Fruit fly (Drosophila melanogaster): Measurements from ENCODE around the gene Cpr64Ac.
A peak's percentile ranks its signal among the peaks of the same experiment; 100 is the strongest.

The Cpr64Ac gene

dm6 chr3L:4239442-4240322 is 27.0 kb upstream of the Cpr64Ac start, which contains the start of gene Sqor (continued):
- 0 out of 2 replicates have a peak, but pooled peaks have one; percentile 26 for TF ChIP-seq sim (GFP tag; IDR thresholded peaks at IDR 0.05)
- TF ChIP-seq ac (GFP tag; optimal IDR thresholded peaks at IDR 0.05) = no peak
- TF ChIP-seq Neu2 (GFP tag; optimal IDR thresholded peaks at IDR 0.05; ENCODE audit: borderline replicate concordance) = peak; percentile 43
- TF ChIP-seq CG12071 (GFP tag; optimal IDR thresholded peaks at IDR 0.05) = peak; percentile 76
- 0 out of 3 replicates have a peak, but pooled peaks have one; percentile 43 for TF ChIP-seq CG6791 (GFP tag; IDR thresholded peaks at IDR 0.05; ENCODE audit: partially characterized antibody)
- TF ChIP-seq CG34422 (GFP tag; IDR thresholded peaks at IDR 0.05) = peak; percentile 76; the same call in 2 of the 3 replicates
- TF ChIP-seq pfk (GFP tag; optimal IDR thresholded peaks at IDR 0.05) = peak; percentile 14
- no peak for TF ChIP-seq CG7963 (GFP tag; IDR thresholded peaks at IDR 0.05; ENCODE audit: partially characterized antibody)
- TF ChIP-seq Lhr (GFP tag; optimal IDR thresholded peaks at IDR 0.05) = peak; percentile 28
- TF ChIP-seq vvl (GFP tag; IDR thresholded peaks at IDR 0.05) = peak; percentile 81
- peak in 1 of 2 experiments; percentile 21 for TF ChIP-seq insv (GFP tag; optimal IDR thresholded peaks at IDR 0.05)
- TF ChIP-seq CG12155 (GFP tag; optimal IDR thresholded peaks at IDR 0.05) = peak; percentile 66
- TF ChIP-seq HLH54F (GFP tag; optimal IDR thresholded peaks at IDR 0.05) = peak; percentile 87
- TF ChIP-seq chm (GFP tag; IDR thresholded peaks at IDR 0.05) = peak; percentile 55; the same call in 1 of the 2 replicates
- TF ChIP-seq ham (GFP tag; IDR thresholded peaks at IDR 0.05) = peak; percentile 70; the same call in 1 of the 2 replicates
- peak; percentile 31 for TF ChIP-seq CG3065 (GFP tag; optimal IDR thresholded peaks at IDR 0.05)
- peak; percentile 83 for TF ChIP-seq CG6854 (GFP tag; optimal IDR thresholded peaks at IDR 0.05)
- peak; percentile 89 for TF ChIP-seq PHDP (tag; optimal IDR thresholded peaks at IDR 0.05)
- peak; percentile 54 for TF ChIP-seq ap (GFP tag; IDR thresholded peaks at IDR 0.05)
- TF ChIP-seq tap (tag; optimal IDR thresholded peaks at IDR 0.05) = peak; percentile 82
- peak; percentile 79 for TF ChIP-seq Ssrp (tag; optimal IDR thresholded peaks at IDR 0.05)
- peak; percentile 74 for TF ChIP-seq CG6813 (GFP tag; optimal IDR thresholded peaks at IDR 0.05)
- no peak for TF ChIP-seq odd (GFP tag; optimal IDR thresholded peaks at IDR 0.05)
- peak; percentile 61; the same call in 2 of the 4 replicates for TF ChIP-seq chinmo (GFP tag; IDR thresholded peaks at IDR 0.05; ENCODE audit: partially characterized antibody)
- TF ChIP-seq CG14965 (GFP tag; optimal IDR thresholded peaks at IDR 0.05; ENCODE audit: borderline replicate concordance) = peak; percentile 41
- peak; percentile 55; the same call in 1 of the 3 replicates for TF ChIP-seq gce (GFP tag; IDR thresholded peaks at IDR 0.05)
- peak; percentile 25 for TF ChIP-seq gsb-n (tag; optimal IDR thresholded peaks at IDR 0.05)
- peak; percentile 53 for TF ChIP-seq CG3407 (GFP tag; optimal IDR thresholded peaks at IDR 0.05)
- peak; percentile 67 for TF ChIP-seq ara (GFP tag; IDR thresholded peaks at IDR 0.05)
- peak; percentile 57; the same call in 1 of the 3 replicates for TF ChIP-seq CG11093 (GFP tag; IDR thresholded peaks at IDR 0.05)
- TF ChIP-seq MBD-R2 (GFP tag; IDR thresholded peaks at IDR 0.05) = peak; percentile 53; the same call in 1 of the 2 replicates
- peak; percentile 82 for TF ChIP-seq CG11723 (GFP tag; optimal IDR thresholded peaks at IDR 0.05)
- TF ChIP-seq H15 (GFP tag; IDR thresholded peaks at IDR 0.05) = peak; percentile 58; the same call in 2 of the 3 replicates
- peak; percentile 41; the same call in 1 of the 2 replicates for TF ChIP-seq CG4360 (GFP tag; IDR thresholded peaks at IDR 0.05)
- peak; percentile 80 for TF ChIP-seq zf30C (GFP tag; optimal IDR thresholded peaks at IDR 0.05)
- peak; percentile 54 for TF ChIP-seq Jarid2 (GFP tag; optimal IDR thresholded peaks at IDR 0.05)
- peak; percentile 89 for TF ChIP-seq CG1603 (tag; optimal IDR thresholded peaks at IDR 0.05)
- TF ChIP-seq Fer1 (GFP tag; optimal IDR thresholded peaks at IDR 0.05) = peak; percentile 89
- TF ChIP-seq Atf-2 (GFP tag; optimal IDR thresholded peaks at IDR 0.05) = peak; percentile 82
- TF ChIP-seq zfh2 (GFP tag; optimal IDR thresholded peaks at IDR 0.05) = peak; percentile 93
- TF ChIP-seq CG5180 (GFP tag; optimal IDR thresholded peaks at IDR 0.05) = peak; percentile 68
- peak; percentile 2 for TF ChIP-seq CG33557 (GFP tag; optimal IDR thresholded peaks at IDR 0.05)
- TF ChIP-seq zfh1 (GFP tag; IDR thresholded peaks at IDR 0.05) = peak; percentile 66; the same call in 2 of the 3 replicates
- peak; percentile 80 for TF ChIP-seq CG18262 (tag; optimal IDR thresholded peaks at IDR 0.05)
- TF ChIP-seq Meics (GFP tag; optimal IDR thresholded peaks at IDR 0.05) = peak; percentile 92
- peak; percentile 90 for TF ChIP-seq pho (GFP tag; optimal IDR thresholded peaks at IDR 0.05)
- peak; percentile 51 for TF ChIP-seq CG10654 (GFP tag; optimal IDR thresholded peaks at IDR 0.05)

Data from whole organism, embryonic.